Worm (Caenorhabditis elegans) whole organism, late embryonic: ENCODE measurements around the gene arrd-10.

ENCODE experiments used
- ceh-9 ChIP-seq: sonication (generic microtip); optimal IDR thresholded peaks from 2 replicates; lab custom pipeline; 2016; ENCODE audit warnings: mild to moderate bottlenecking, missing genetic modification characterization, inconsistent platforms, missing compliant biosample characterization
- elt-2 ChIP-seq: sonication (generic microtip); optimal IDR thresholded peaks from 2 replicates; lab custom pipeline; 2016; ENCODE audit warnings: missing genetic modification reagents, missing genetic modification characterization, missing compliant biosample characterization
- hlh-13 ChIP-seq: fragments of 200-800 bp; sonication (Bioruptor generic); optimal IDR thresholded peaks from 2 replicates; lab custom pipeline; 2018; ENCODE audit warnings: mild to moderate bottlenecking, missing genetic modification characterization, missing compliant biosample characterization
- pag-3 ChIP-seq: sonication (generic microtip); optimal IDR thresholded peaks from 2 replicates; lab custom pipeline; 2016; ENCODE audit warnings: missing compliant biosample characterization, missing genetic modification characterization, borderline replicate concordance
- ref-2 ChIP-seq: sonication (generic microtip); optimal IDR thresholded peaks from 2 replicates; lab custom pipeline; 2016; ENCODE audit warnings: missing genetic modification characterization, missing compliant biosample characterization
- sox-4 ChIP-seq: sonication (generic microtip); optimal IDR thresholded peaks from 2 replicates; lab custom pipeline; 2017; ENCODE audit warnings: mild to moderate bottlenecking, missing genetic modification characterization, inconsistent platforms, missing compliant biosample characterization
- unc-3 ChIP-seq, 2 experiments: fragments of 200-800 bp in 1 of 2; sonication (Bioruptor generic) in 1 of 2; sonication (generic microtip) in 1 of 2; conservative IDR thresholded peaks in 1 of 2; optimal IDR thresholded peaks in 1 of 2; 2 replicates each; pipeline versions ENCODE4 v1.3.6 to Lab custom; 2016 to 2022; ENCODE audit warnings: missing compliant biosample characterization in 2 of 2, missing genetic modification characterization in 2 of 2, missing genetic modification reagents in 1 of 2

- TF ChIP-seq hlh-13 (no peak), ref-2 (no peak), pag-3 (tag; lab: Kevin White, UChicago) (no peak), elt-2 (no peak), sox-4 (tag; lab: Kevin White, UChicago) (no peak), ceh-9 (tag; lab: Kevin White, UChicago) (no peak), unc-3 (GFP tag; conservative IDR thresholded peaks at IDR 0.05; lab: Robert Waterston, UW) (no peak), unc-3 (tag; optimal IDR thresholded peaks at IDR 0.05; lab: Kevin White, UChicago) (no peak)
Observed at ce11 chrII:12935259-12935658, 4.6 kb upstream of the arrd-10 start, which contains the start of gene lips-9.
